Fruit fly (Drosophila melanogaster): ENCODE measurements around the gene CG3397.

Gene CG3397

dm6 chr3R:11992934-11993670, 8.8 kb upstream of the CG3397 start, which contains the start of gene mfas (continued):
- TF ChIP-seq chinmo (GFP tag; IDR thresholded peaks at IDR 0.05; ENCODE audit: partially characterized antibody) = peak; percentile 81; the same call in 2 of the 4 replicates
- peak; percentile 43 for TF ChIP-seq CG15601 (tag; optimal IDR thresholded peaks at IDR 0.05)
- TF ChIP-seq Xrp1 (GFP tag; IDR thresholded peaks at IDR 0.05) = peak; percentile 16
- peak; percentile 42; the same call in 1 of the 2 replicates for TF ChIP-seq Drgx (GFP tag; IDR thresholded peaks at IDR 0.05)
- TF ChIP-seq Bdp1 (GFP tag; optimal IDR thresholded peaks at IDR 0.05) = no peak
- TF ChIP-seq ac (GFP tag; optimal IDR thresholded peaks at IDR 0.05) = no peak
- no peak for TF ChIP-seq Ada2b (GFP tag; IDR thresholded peaks at IDR 0.05)
- peak; percentile 28 for TF ChIP-seq gem (tag; optimal IDR thresholded peaks at IDR 0.05)
- TF ChIP-seq CG12219 (GFP tag; optimal IDR thresholded peaks at IDR 0.05) = peak; percentile 7
- TF ChIP-seq Myb (GFP tag; optimal IDR thresholded peaks at IDR 0.05) = no peak
- TF ChIP-seq Side (GFP tag; optimal IDR thresholded peaks at IDR 0.05) = peak; percentile 19
- no peak for TF ChIP-seq az2 (GFP tag; optimal IDR thresholded peaks at IDR 0.05)
- peak; percentile 63 for TF ChIP-seq nau (GFP tag; optimal IDR thresholded peaks at IDR 0.05)
- no peak for TF ChIP-seq Oaz (GFP tag; IDR thresholded peaks at IDR 0.05)
- TF ChIP-seq emc (GFP tag; optimal IDR thresholded peaks at IDR 0.05) = no peak
- peak; percentile 80 for TF ChIP-seq vvl (GFP tag; IDR thresholded peaks at IDR 0.05)
- TF ChIP-seq sc (optimal IDR thresholded peaks at IDR 0.05) = no peak
- TF ChIP-seq sc (GFP tag; optimal IDR thresholded peaks at IDR 0.05) = peak; percentile 15
- TF ChIP-seq CG3847 (GFP tag; IDR thresholded peaks at IDR 0.05) = no peak
- peak; percentile 89 for TF ChIP-seq Adf1 (GFP tag; IDR thresholded peaks at IDR 0.05)
- TF ChIP-seq sens (GFP tag) = peak; percentile 66
- no peak for TF ChIP-seq ranshi (GFP tag; IDR thresholded peaks at IDR 0.05)
- TF ChIP-seq CG34224 (GFP tag; IDR thresholded peaks at IDR 0.05; ENCODE audit: partially characterized antibody) = no peak; the same call in 2 of the 3 replicates
- peak; percentile 38 for TF ChIP-seq CG17568 (GFP tag; optimal IDR thresholded peaks at IDR 0.05)
- no peak for TF ChIP-seq CG7271 (tag; optimal IDR thresholded peaks at IDR 0.05)
- TF ChIP-seq dmrt99B (tag; optimal IDR thresholded peaks at IDR 0.05) = peak; percentile 20
- peak; percentile 67 for TF ChIP-seq cg (GFP tag; optimal IDR thresholded peaks at IDR 0.05)
- no peak for TF ChIP-seq NfI (GFP tag; optimal IDR thresholded peaks at IDR 0.05)
- TF ChIP-seq Sox102F (GFP tag; optimal IDR thresholded peaks at IDR 0.05) = peak; percentile 14
- TF ChIP-seq Hmr (GFP tag; optimal IDR thresholded peaks at IDR 0.05) = peak; percentile 21
- no peak for TF ChIP-seq CG5953 (GFP tag; IDR thresholded peaks at IDR 0.05)
- TF ChIP-seq chif (GFP tag; optimal IDR thresholded peaks at IDR 0.05) = no peak
- TF ChIP-seq CG1647 (GFP tag; optimal IDR thresholded peaks at IDR 0.05) = peak; percentile 17
- TF ChIP-seq bbx (GFP tag; IDR thresholded peaks at IDR 0.05; ENCODE audit: partially characterized antibody) = peak; percentile 22; the same call in 1 of the 2 replicates
- TF ChIP-seq Hand (GFP tag; optimal IDR thresholded peaks at IDR 0.05) = no peak
- TF ChIP-seq org-1 (GFP tag; optimal IDR thresholded peaks at IDR 0.05) = no peak
- no peak for TF ChIP-seq CG7357 (GFP tag; IDR thresholded peaks at IDR 0.05)
- peak; percentile 42 for TF ChIP-seq Asciz (GFP tag; optimal IDR thresholded peaks at IDR 0.05)
- TF ChIP-seq tio (GFP tag; optimal IDR thresholded peaks at IDR 0.05) = no peak
- TF ChIP-seq ci (GFP tag; IDR thresholded peaks at IDR 0.05) = peak; percentile 54; the same call in 1 of the 3 replicates
- no peak for TF ChIP-seq CG31224 (GFP tag; IDR thresholded peaks at IDR 0.05)
- no peak for TF ChIP-seq jumu (GFP tag; optimal IDR thresholded peaks at IDR 0.05)
- no peak for TF ChIP-seq CG8478 (optimal IDR thresholded peaks at IDR 0.05)
- no peak for TF ChIP-seq CG32772 (GFP tag; IDR thresholded peaks at IDR 0.05)
- peak; percentile 44 for TF ChIP-seq fd64A (GFP tag; optimal IDR thresholded peaks at IDR 0.05)
- TF ChIP-seq CG10366 (GFP tag; IDR thresholded peaks at IDR 0.05) = no peak
- TF ChIP-seq gsb (GFP tag; IDR thresholded peaks at IDR 0.05) = no peak
- TF ChIP-seq CG4617 (GFP tag; optimal IDR thresholded peaks at IDR 0.05; ENCODE audit: borderline replicate concordance) = no peak
- no peak for TF ChIP-seq CG18476 (GFP tag; optimal IDR thresholded peaks at IDR 0.05)
- no peak for TF ChIP-seq kah (GFP tag; optimal IDR thresholded peaks at IDR 0.05)
